Worm (Caenorhabditis elegans) whole organism, L2 larva: ENCODE measurements around the gene ZC239.3.

Experiments used
- R02D3.7 ChIP-seq: fragments of 150-350 bp; optimal IDR thresholded peaks from 2 replicates; lab custom pipeline; 2014; ENCODE audit warnings: missing biosample characterization, missing genetic modification characterization
- aly-2 ChIP-seq: fragments of 150-350 bp; optimal IDR thresholded peaks from 2 replicates; lab custom pipeline; 2014; ENCODE audit warnings: missing biosample characterization, missing genetic modification characterization

ce11 chrII:3185848-3186247 lies 30.0 kb upstream of the ZC239.3 start:
- TF ChIP-seq R02D3.7 (no peak), aly-2 (tag; lab: Kevin White, UChicago) (no peak)
